Worm (Caenorhabditis elegans): ENCODE results near the gene lin-14.

The lin-14 gene

DNA sequence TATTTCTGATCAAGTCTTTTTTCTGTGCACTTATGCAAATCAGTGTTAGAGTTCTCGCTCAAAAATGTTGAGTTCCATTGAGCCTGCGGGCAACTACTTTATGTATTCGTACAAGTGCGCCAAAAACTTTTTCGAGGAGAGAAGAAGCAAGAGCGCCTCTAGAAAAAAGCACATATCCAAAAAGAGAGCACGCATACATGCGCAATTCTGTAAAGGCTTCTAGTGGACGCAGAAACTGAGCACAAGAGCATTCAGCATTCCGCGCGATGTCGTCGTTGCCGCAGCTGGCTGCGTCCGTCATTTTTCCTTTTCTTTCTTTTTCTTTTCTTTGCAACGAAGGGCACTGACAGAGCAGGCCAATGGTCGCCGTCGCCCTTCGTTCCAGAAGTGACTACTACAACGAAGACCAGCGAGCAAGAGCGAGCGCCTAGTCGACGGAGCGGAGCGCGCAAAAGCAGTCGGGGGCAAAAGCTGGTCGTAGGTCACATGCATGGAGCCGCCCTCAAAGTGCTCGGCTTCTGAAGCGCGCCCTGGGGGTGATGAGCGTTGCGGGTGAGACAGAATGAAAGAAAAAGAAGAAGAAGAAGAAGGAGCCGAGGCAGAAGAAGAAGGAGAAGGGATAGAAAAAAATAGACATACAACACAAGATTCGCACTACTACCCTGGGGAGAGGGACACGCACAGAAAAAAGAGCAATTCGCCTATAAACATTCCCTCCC, 7.8 kb downstream of the lin-14 start (continued):
- no peak for TF ChIP-seq cey-2 (tag; optimal IDR thresholded peaks at IDR 0.05; ENCODE audit: borderline replicate concordance, insufficient read depth)
- peak; percentile 15; the same call in 1 of the 2 replicates for TF ChIP-seq pha-4 (GFP tag; IDR thresholded peaks at IDR 0.05)
- no peak for TF ChIP-seq pha-4 (tag; optimal IDR thresholded peaks at IDR 0.05)
- no peak for TF ChIP-seq nhr-77 (tag; optimal IDR thresholded peaks at IDR 0.05)
- TF ChIP-seq F10B5.3 (tag; optimal IDR thresholded peaks at IDR 0.05) = no peak
- TF ChIP-seq F37D6.2 (tag; optimal IDR thresholded peaks at IDR 0.05) = peak; percentile 87
- TF ChIP-seq lin-13 (GFP tag; optimal IDR thresholded peaks at IDR 0.05) = no peak
- no peak for TF ChIP-seq arid-1 (GFP tag; conservative IDR thresholded peaks at IDR 0.05)
- no peak for TF ChIP-seq php-3 (GFP tag; IDR thresholded peaks at IDR 0.05)
- TF ChIP-seq mes-2 (tag; optimal IDR thresholded peaks at IDR 0.05; ENCODE audit: poor library complexity, severe bottlenecking) = no peak
- no peak for TF ChIP-seq nhr-28 (tag; optimal IDR thresholded peaks at IDR 0.05)
- TF ChIP-seq Y105C5A.15 (GFP tag; IDR thresholded peaks at IDR 0.05) = no peak
- no peak for TF ChIP-seq nhr-25 (tag; optimal IDR thresholded peaks at IDR 0.05; ENCODE audit: borderline replicate concordance, insufficient read depth)
- no peak for TF ChIP-seq zag-1 (tag; optimal IDR thresholded peaks at IDR 0.05)
- peak; percentile 62 for TF ChIP-seq mep-1 (tag; optimal IDR thresholded peaks at IDR 0.05)
- TF ChIP-seq lin-15B (tag; optimal IDR thresholded peaks at IDR 0.05) = no peak
- TF ChIP-seq lin-29 (GFP tag; IDR thresholded peaks at IDR 0.05) = no peak
- TF ChIP-seq nhr-6 (tag; optimal IDR thresholded peaks at IDR 0.05) = no peak
- TF ChIP-seq mxl-3 (GFP tag; optimal IDR thresholded peaks at IDR 0.05) = no peak
- no peak for TF ChIP-seq aly-2 (tag; optimal IDR thresholded peaks at IDR 0.05)
- no peak for TF ChIP-seq Y75B8A.6 (GFP tag; IDR thresholded peaks at IDR 0.05)
- no peak for TF ChIP-seq nhr-76 (tag; optimal IDR thresholded peaks at IDR 0.05)
- no peak for TF ChIP-seq daf-8 (GFP tag; IDR thresholded peaks at IDR 0.05)
- peak in 1 of 2 experiments; percentile 99 for TF ChIP-seq unc-62 (GFP tag; optimal IDR thresholded peaks at IDR 0.05 in 1 of 2)
- no peak for TF ChIP-seq unc-62 (tag; optimal IDR thresholded peaks at IDR 0.05)
- no peak for TF ChIP-seq ama-1 (optimal IDR thresholded peaks at IDR 0.05)
- TF ChIP-seq ZK546.5 (tag; optimal IDR thresholded peaks at IDR 0.05) = no peak
- TF ChIP-seq ces-1 (GFP tag; optimal IDR thresholded peaks at IDR 0.05) = no peak
- TF ChIP-seq unc-39 (tag; optimal IDR thresholded peaks at IDR 0.05) = no peak
- TF ChIP-seq rbr-2 (tag; optimal IDR thresholded peaks at IDR 0.05) = peak; percentile 75
- no peak for TF ChIP-seq lin-39 (tag; optimal IDR thresholded peaks at IDR 0.05)
- TF ChIP-seq lim-7 (GFP tag; IDR thresholded peaks at IDR 0.05) = no peak
- TF ChIP-seq ceh-44 (GFP tag; IDR thresholded peaks at IDR 0.05) = 0 out of 2 replicates have a peak, but pooled peaks have one; percentile 45
- TF ChIP-seq nhr-10 (tag; optimal IDR thresholded peaks at IDR 0.05) = no peak
- TF ChIP-seq dmd-9 (GFP tag; IDR thresholded peaks at IDR 0.05) = no peak
- no peak for TF ChIP-seq dve-1 (tag; optimal IDR thresholded peaks at IDR 0.05; ENCODE audit: insufficient read depth)
- TF ChIP-seq mdl-1 (tag; optimal IDR thresholded peaks at IDR 0.05) = no peak
- TF ChIP-seq Y5F2A.4 (GFP tag; optimal IDR thresholded peaks at IDR 0.05) = peak; percentile 0
- TF ChIP-seq daf-16 (GFP tag; optimal IDR thresholded peaks at IDR 0.05) = no peak
- no peak for TF ChIP-seq daf-16 (tag; optimal IDR thresholded peaks at IDR 0.05)
- TF ChIP-seq R02D3.7 (tag; optimal IDR thresholded peaks at IDR 0.05) = no peak
- TF ChIP-seq daf-19 (GFP tag; conservative IDR thresholded peaks at IDR 0.05) = no peak
- no peak for TF ChIP-seq nhr-111 (GFP tag; optimal IDR thresholded peaks at IDR 0.05)
- TF ChIP-seq Y48G9A.11 (GFP tag; IDR thresholded peaks at IDR 0.05) = no peak
- TF ChIP-seq gei-8 (GFP tag; optimal IDR thresholded peaks at IDR 0.05) = no peak
- TF ChIP-seq F49E8.2 (tag; optimal IDR thresholded peaks at IDR 0.05; ENCODE audit: borderline replicate concordance) = no peak
- TF ChIP-seq zfp-2 (tag; optimal IDR thresholded peaks at IDR 0.05) = no peak
- TF ChIP-seq mxl-2 (GFP tag; conservative IDR thresholded peaks at IDR 0.05) = no peak
- no peak for TF ChIP-seq dpl-1 (GFP tag; optimal IDR thresholded peaks at IDR 0.05)
- TF ChIP-seq sdz-12 (GFP tag; optimal IDR thresholded peaks at IDR 0.05) = no peak
- no peak for TF ChIP-seq madf-9 (GFP tag; conservative IDR thresholded peaks at IDR 0.05)

Measured in whole organism, L4 larva.